Worm (Caenorhabditis elegans) whole organism, L1 larva: ENCODE measurements around the gene str-109.
A peak's percentile ranks its signal among the peaks of the same experiment; 100 is the strongest.

Experiments used
- C04F5.9 ChIP-seq: sonication (generic microtip); optimal IDR thresholded peaks from 2 replicates; lab custom pipeline; 2016; ENCODE audit warnings: missing genetic modification characterization, missing compliant biosample characterization
- C16A3.4 ChIP-seq: fragments of 150-350 bp; optimal IDR thresholded peaks from 2 replicates; lab custom pipeline; 2014; ENCODE audit warnings: missing biosample characterization, missing genetic modification characterization
- F16B12.6 ChIP-seq: fragments of 150-350 bp; optimal IDR thresholded peaks from 2 replicates; lab custom pipeline; 2014; ENCODE audit warnings: missing biosample characterization, missing genetic modification characterization
- Y116A8C.19 ChIP-seq: sonication (generic microtip); optimal IDR thresholded peaks from 2 replicates; lab custom pipeline; 2016; ENCODE audit warnings: missing compliant biosample characterization, missing genetic modification characterization, borderline replicate concordance
- aha-1 ChIP-seq: fragments of 150-350 bp; optimal IDR thresholded peaks from 2 replicates; lab custom pipeline; 2014; ENCODE audit warnings: missing biosample characterization, missing genetic modification characterization
- alr-1 ChIP-seq: fragments of 200-800 bp; sonication (Bioruptor generic); optimal IDR thresholded peaks from 2 replicates; lab custom pipeline; 2018; ENCODE audit warnings: borderline replicate concordance, mild to moderate bottlenecking, missing genetic modification characterization, missing compliant biosample characterization
- blmp-1 ChIP-seq: fragments of 150-350 bp; optimal IDR thresholded peaks from 2 replicates; lab custom pipeline; 2014; ENCODE audit warnings: missing biosample characterization, missing genetic modification characterization
- ceh-63 ChIP-seq: fragments of 200-800 bp; sonication (Bioruptor generic); optimal IDR thresholded peaks from 2 replicates; lab custom pipeline; 2018; ENCODE audit warnings: mild to moderate bottlenecking, missing genetic modification characterization, missing compliant biosample characterization
- ceh-8 ChIP-seq: fragments of 200-800 bp; sonication (Bioruptor generic); optimal IDR thresholded peaks from 2 replicates; lab custom pipeline; 2018; ENCODE audit warnings: mild to moderate bottlenecking, missing genetic modification characterization, moderate library complexity, missing compliant biosample characterization
- ceh-88 ChIP-seq: fragments of 200-800 bp; sonication (Bioruptor generic); IDR thresholded peaks from 2 replicates; pipeline ENCODE4 v1.3.6; 2022; ENCODE audit warnings: missing genetic modification characterization, missing compliant biosample characterization
- ces-1 ChIP-seq: fragments of 150-350 bp; optimal IDR thresholded peaks from 2 replicates; lab custom pipeline; 2014; ENCODE audit warnings: missing biosample characterization, missing genetic modification reagents, missing genetic modification characterization
- dpl-1 ChIP-seq, 3 experiments: fragments of 150-350 bp in 2 of 3; sonication (generic microtip) in 1 of 3; optimal IDR thresholded peaks; 2 replicates each; lab custom pipeline; 2014 to 2017; ENCODE audit warnings: missing biosample characterization in 3 of 3, missing genetic modification characterization in 3 of 3, missing genetic modification reagents in 3 of 3
- dsc-1 ChIP-seq: sonication (generic microtip); optimal IDR thresholded peaks from 2 replicates; lab custom pipeline; 2016; ENCODE audit warnings: mild to moderate bottlenecking, missing genetic modification characterization, missing compliant biosample characterization
- elt-2 ChIP-seq: sonication (generic microtip); optimal IDR thresholded peaks from 2 replicates; lab custom pipeline; 2016; ENCODE audit warnings: missing genetic modification characterization, mild to moderate bottlenecking, inconsistent platforms, missing compliant biosample characterization, missing genetic modification reagents
- elt-3 ChIP-seq, 6 experiments: fragments of 150-350 bp in 1 of 6; sonication (generic microtip); optimal IDR thresholded peaks; 2 replicates each; lab custom pipeline; 2017 to 2018; ENCODE audit warnings: missing biosample characterization in 6 of 6, missing genetic modification characterization in 6 of 6, inconsistent platforms in 1 of 6
- ets-5 ChIP-seq: fragments of 200-800 bp; sonication (Bioruptor generic); IDR thresholded peaks from 2 replicates; pipeline ENCODE4 v1.3.6; 2022; ENCODE audit warnings: missing genetic modification characterization, missing compliant biosample characterization
- fkh-10 ChIP-seq: sonication (generic microtip); optimal IDR thresholded peaks from 2 replicates; lab custom pipeline; 2017; ENCODE audit warnings: missing biosample characterization, missing genetic modification reagents, missing genetic modification characterization
- fkh-4 ChIP-seq: sonication (generic microtip); optimal IDR thresholded peaks from 2 replicates; lab custom pipeline; 2016; ENCODE audit warnings: missing compliant biosample characterization, missing genetic modification characterization, borderline replicate concordance
- fkh-8 ChIP-seq: sonication (generic microtip); optimal IDR thresholded peaks from 2 replicates; lab custom pipeline; 2016; ENCODE audit warnings: mild to moderate bottlenecking, missing genetic modification characterization, missing compliant biosample characterization
- fos-1 ChIP-seq: fragments of 150-350 bp; optimal IDR thresholded peaks from 2 replicates; lab custom pipeline; 2014; ENCODE audit warnings: missing biosample characterization, missing genetic modification characterization
- irx-1 ChIP-seq: sonication (generic microtip); optimal IDR thresholded peaks from 2 replicates; lab custom pipeline; 2016; ENCODE audit warnings: missing genetic modification characterization, missing compliant biosample characterization
- jun-1 ChIP-seq: fragments of 150-350 bp; optimal IDR thresholded peaks from 2 replicates; lab custom pipeline; 2014; ENCODE audit warnings: missing biosample characterization, missing genetic modification reagents, missing genetic modification characterization
- lin-14 ChIP-seq: fragments of 200-800 bp; sonication (Bioruptor generic); optimal IDR thresholded peaks from 2 replicates; lab custom pipeline; 2018; ENCODE audit warnings: mild to moderate bottlenecking, missing genetic modification characterization, moderate library complexity, missing compliant biosample characterization
- lin-15B ChIP-seq: fragments of 150-350 bp; sonication (generic microtip); optimal IDR thresholded peaks from 3 replicates; lab custom pipeline; 2014; ENCODE audit warnings: missing biosample characterization, missing genetic modification characterization
- lsy-2 ChIP-seq, 2 experiments: fragments of 150-350 bp; optimal IDR thresholded peaks; 2 replicates each; lab custom pipeline; 2014; ENCODE audit warnings: missing biosample characterization in 2 of 2, missing genetic modification characterization in 2 of 2
- mef-2 ChIP-seq: fragments of 150-350 bp; optimal IDR thresholded peaks from 2 replicates; lab custom pipeline; 2014; ENCODE audit warnings: missing biosample characterization, missing genetic modification characterization
- nhr-28 ChIP-seq: fragments of 150-350 bp; optimal IDR thresholded peaks from 2 replicates; lab custom pipeline; 2014; ENCODE audit warnings: missing biosample characterization, missing genetic modification characterization
- nhr-76 ChIP-seq: sonication (generic microtip); optimal IDR thresholded peaks from 2 replicates; lab custom pipeline; 2017; ENCODE audit warnings: missing biosample characterization, missing genetic modification characterization
- nhr-77 ChIP-seq: fragments of 150-350 bp; optimal IDR thresholded peaks from 2 replicates; lab custom pipeline; 2014; ENCODE audit warnings: missing biosample characterization, missing genetic modification characterization
- nhr-85 ChIP-seq: sonication (generic microtip); peaks from one replicate; lab custom pipeline; 2016; ENCODE audit warnings: missing genetic modification characterization, inconsistent platforms, missing compliant biosample characterization
- nhr-90 ChIP-seq: sonication (generic microtip); optimal IDR thresholded peaks from 2 replicates; lab custom pipeline; 2016; ENCODE audit warnings: mild to moderate bottlenecking, missing genetic modification characterization, missing compliant biosample characterization; ENCODE audit not compliant: poor library complexity
- pax-3 ChIP-seq: fragments of 200-800 bp; sonication (Bioruptor generic); optimal IDR thresholded peaks from 2 replicates; lab custom pipeline; 2018; ENCODE audit warnings: mild to moderate bottlenecking, missing genetic modification characterization, moderate library complexity, missing compliant biosample characterization
- skn-1 ChIP-seq: fragments of 150-350 bp; optimal IDR thresholded peaks from 2 replicates; lab custom pipeline; 2014; ENCODE audit warnings: missing biosample characterization, missing genetic modification characterization
- snu-23 ChIP-seq: sonication (generic microtip); optimal IDR thresholded peaks from 2 replicates; lab custom pipeline; 2016; ENCODE audit warnings: missing genetic modification characterization, missing compliant biosample characterization
- sox-4 ChIP-seq: sonication (generic microtip); optimal IDR thresholded peaks from 2 replicates; lab custom pipeline; 2016; ENCODE audit warnings: missing genetic modification characterization, missing compliant biosample characterization
- sup-37 ChIP-seq: fragments of 200-800 bp; sonication (Bioruptor generic); optimal IDR thresholded peaks from 2 replicates; lab custom pipeline; 2018; ENCODE audit warnings: mild to moderate bottlenecking, missing genetic modification characterization, missing compliant biosample characterization
- tbx-2 ChIP-seq: sonication (generic microtip); optimal IDR thresholded peaks from 2 replicates; lab custom pipeline; 2016; ENCODE audit warnings: missing genetic modification characterization, missing compliant biosample characterization
- unc-86 ChIP-seq: sonication (generic microtip); optimal IDR thresholded peaks from 2 replicates; lab custom pipeline; 2016; ENCODE audit warnings: missing genetic modification characterization, missing compliant biosample characterization
- xbp-1 ChIP-seq: sonication (generic microtip); optimal IDR thresholded peaks from 2 replicates; lab custom pipeline; 2016; ENCODE audit warnings: missing genetic modification characterization, missing compliant biosample characterization
- ztf-4 ChIP-seq: fragments of 150-350 bp; optimal IDR thresholded peaks from 2 replicates; lab custom pipeline; 2014; ENCODE audit warnings: missing biosample characterization, missing genetic modification characterization

Gene str-109

ce11 chrV:16202618-16203017 lies 40.6 kb upstream of the str-109 start, which contains the start of gene F11A5.18:
Gene F11A5.18 (plus strand): TSS chrV:16202918.
- TF ChIP-seq nhr-76 (tag; lab: Kevin White, UChicago): no peak
- TF ChIP-seq F16B12.6 (tag; lab: Kevin White, UChicago): no peak

- TF ChIP-seq xbp-1 (tag; lab: Kevin White, UChicago) (no peak), elt-3 (tag; optimal IDR thresholded peaks at IDR 0.05; lab: Kevin White, UChicago) (no peak), fkh-4 (tag; lab: Kevin White, UChicago) (no peak), jun-1 (no peak), fos-1 (no peak), C16A3.4 (tag; lab: Kevin White, UChicago) (no peak), lsy-2 (tag; optimal IDR thresholded peaks at IDR 0.05; lab: Kevin White, UChicago) (no peak), fkh-8 (tag; lab: Kevin White, UChicago) (no peak)
These were observed 39.7 kb upstream of the str-109 start, which contains the start of gene F11A5.17 for ce11 chrV:16201730-16202129. Gene F11A5.17 (plus strand): TSS chrV:16202030.

- TF ChIP-seq unc-86 (tag; lab: Kevin White, UChicago): no peak
- no peak for TF ChIP-seq sup-37 (GFP tag; lab: Kevin White, UChicago)
- no peak for TF ChIP-seq irx-1 (tag; lab: Kevin White, UChicago)
- TF ChIP-seq ceh-8: no peak
These were observed 36.0 kb upstream of the str-109 start, which contains the start of gene F11A5.5 for ce11 chrV:16198016-16198415. Gene F11A5.5 (plus strand): TSS chrV:16198316.

- TF ChIP-seq xbp-1 (tag; lab: Kevin White, UChicago): no peak
- TF ChIP-seq unc-86 (tag; lab: Kevin White, UChicago): no peak
- TF ChIP-seq ces-1 (GFP tag; lab: Kevin White, UChicago): no peak
- TF ChIP-seq nhr-77 (tag; lab: Kevin White, UChicago): no peak
- no peak for TF ChIP-seq ets-5
- no peak for TF ChIP-seq Y116A8C.19
- TF ChIP-seq sox-4 (tag; lab: Kevin White, UChicago): no peak
- TF ChIP-seq alr-1 (tag; lab: Kevin White, UChicago): no peak
- TF ChIP-seq fkh-10 (GFP tag; lab: Kevin White, UChicago): no peak
- TF ChIP-seq tbx-2 (tag; lab: Kevin White, UChicago): no peak
- TF ChIP-seq lin-14: no peak
- no peak for TF ChIP-seq dsc-1
- no peak for TF ChIP-seq elt-2 (tag; lab: Kevin White, UChicago)
- TF ChIP-seq fos-1: no peak
- no peak for TF ChIP-seq nhr-85 (tag; lab: Kevin White, UChicago)
- TF ChIP-seq aha-1: no peak
- TF ChIP-seq nhr-90: no peak
- TF ChIP-seq dpl-1 (GFP tag; optimal IDR thresholded peaks at IDR 0.05; lab: Kevin White, UChicago): no peak
- no peak for TF ChIP-seq C04F5.9 (tag; lab: Kevin White, UChicago)
- no peak for TF ChIP-seq irx-1 (tag; lab: Kevin White, UChicago)
These were observed 33.4 kb upstream of the str-109 start, which contains the start of gene rabr-3 for ce11 chrV:16195379-16195778. Gene rabr-3 (plus strand): TSS chrV:16195679.

- TF ChIP-seq elt-3 (tag; optimal IDR thresholded peaks at IDR 0.05; lab: Kevin White, UChicago) (peak in 1 of 6 experiments; percentile 20), skn-1 (no peak), blmp-1 (peak; percentile 46)
- TF ChIP-seq, all 84 proteins: peak for 2
These were observed 32.6 kb upstream of the str-109 start, which contains the start of gene rabr-4 for ce11 chrV:16194639-16195038. Gene rabr-4 (plus strand): TSS chrV:16194939.

- TF ChIP-seq pax-3 (tag; lab: Kevin White, UChicago) (no peak), mef-2 (tag; lab: Kevin White, UChicago) (no peak), ztf-4 (no peak), sup-37 (GFP tag; lab: Kevin White, UChicago) (no peak), dpl-1 (GFP tag; optimal IDR thresholded peaks at IDR 0.05; lab: Kevin White, UChicago) (no peak), ceh-88 (GFP tag; lab: Robert Waterston, UW) (no peak), unc-86 (tag; lab: Kevin White, UChicago) (no peak), ceh-63 (GFP tag; lab: Kevin White, UChicago) (no peak), snu-23 (GFP tag; lab: Kevin White, UChicago) (no peak), nhr-28 (tag; lab: Kevin White, UChicago) (no peak), lin-15B (tag; lab: Kevin White, UChicago) (no peak)
- TF ChIP-seq, all 84 proteins: peak for 0
These were observed 30.1 kb upstream of the str-109 start, which contains the start of gene srh-279 for ce11 chrV:16192114-16192513. Gene srh-279 (plus strand): TSS chrV:16192414.
